Worm (Caenorhabditis elegans) whole organism, L1 larva: ENCODE measurements around the gene ubc-9.

Experiments
- C16A3.4 ChIP-seq: fragments of 150-350 bp; optimal IDR thresholded peaks from 2 replicates; lab custom pipeline; 2014; ENCODE audit warnings: missing biosample characterization, missing genetic modification characterization
- egl-13 ChIP-seq: sonication (generic microtip); optimal IDR thresholded peaks from 2 replicates; lab custom pipeline; 2016; ENCODE audit warnings: missing genotype, missing genetic modification reagents, missing genetic modification characterization, missing compliant biosample characterization
- egl-27 ChIP-seq, 2 experiments: fragments of 150-350 bp in 1 of 2; sonication (generic microtip); optimal IDR thresholded peaks; 3 replicates each; lab custom pipeline; 2017 to 2018; ENCODE audit warnings: missing biosample characterization in 2 of 2, missing genetic modification characterization in 2 of 2, missing genetic modification reagents in 2 of 2
- elt-2 ChIP-seq: sonication (generic microtip); optimal IDR thresholded peaks from 2 replicates; lab custom pipeline; 2016; ENCODE audit warnings: missing genetic modification characterization, mild to moderate bottlenecking, inconsistent platforms, missing compliant biosample characterization, missing genetic modification reagents
- elt-3 ChIP-seq, 6 experiments: fragments of 150-350 bp in 1 of 6; sonication (generic microtip); optimal IDR thresholded peaks; 2 replicates each; lab custom pipeline; 2017 to 2018; ENCODE audit warnings: missing biosample characterization in 6 of 6, missing genetic modification characterization in 6 of 6, inconsistent platforms in 1 of 6
- nhr-237 ChIP-seq: fragments of 150-350 bp; optimal IDR thresholded peaks from 2 replicates; lab custom pipeline; 2014; ENCODE audit warnings: missing biosample characterization, missing genetic modification characterization
- nhr-28 ChIP-seq: fragments of 150-350 bp; optimal IDR thresholded peaks from 2 replicates; lab custom pipeline; 2014; ENCODE audit warnings: missing biosample characterization, missing genetic modification characterization
- tbx-2 ChIP-seq: sonication (generic microtip); optimal IDR thresholded peaks from 2 replicates; lab custom pipeline; 2016; ENCODE audit warnings: missing genetic modification characterization, missing compliant biosample characterization
- unc-86 ChIP-seq: sonication (generic microtip); optimal IDR thresholded peaks from 2 replicates; lab custom pipeline; 2016; ENCODE audit warnings: missing genetic modification characterization, missing compliant biosample characterization
- ztf-4 ChIP-seq: fragments of 150-350 bp; optimal IDR thresholded peaks from 2 replicates; lab custom pipeline; 2014; ENCODE audit warnings: missing biosample characterization, missing genetic modification characterization

- TF ChIP-seq unc-86 (tag; lab: Kevin White, UChicago): no peak
- no peak for TF ChIP-seq tbx-2 (tag; lab: Kevin White, UChicago)
- TF ChIP-seq C16A3.4 (tag; lab: Kevin White, UChicago): no peak
- no peak for TF ChIP-seq ztf-4 (tag; lab: Kevin White, UChicago)
- no peak for TF ChIP-seq elt-2 (tag; lab: Kevin White, UChicago)
- no peak for TF ChIP-seq nhr-237 (tag; lab: Kevin White, UChicago)
- no peak for TF ChIP-seq elt-3 (tag; optimal IDR thresholded peaks at IDR 0.05; lab: Kevin White, UChicago)
- TF ChIP-seq egl-27 (tag; optimal IDR thresholded peaks at IDR 0.05; lab: Kevin White, UChicago): no peak
- TF ChIP-seq nhr-28: no peak
- no peak for TF ChIP-seq egl-13
Measured at ce11 chrIV:4609568-4609967, 41.3 kb upstream of the ubc-9 start, which contains the start of gene col-110.
